Worm (Caenorhabditis elegans) whole organism, late embryonic: Measurements from ENCODE around the gene rpi-1.

Source experiments
- C38D4.7 ChIP-seq: fragments of 200-800 bp; sonication (Bioruptor generic); optimal IDR thresholded peaks from 2 replicates; lab custom pipeline; 2018; ENCODE audit warnings: mild to moderate bottlenecking, missing genetic modification characterization, moderate library complexity, missing compliant biosample characterization
- K02D7.2 ChIP-seq: sonication (generic microtip); optimal IDR thresholded peaks from 2 replicates; lab custom pipeline; 2017; ENCODE audit warnings: mild to moderate bottlenecking, missing genetic modification characterization, missing compliant biosample characterization
- K09A11.1 ChIP-seq: sonication (generic microtip); optimal IDR thresholded peaks from 2 replicates; lab custom pipeline; 2017; ENCODE audit warnings: antibody characterized with exemption, mild to moderate bottlenecking, missing genetic modification characterization, missing compliant biosample characterization; ENCODE audit not compliant: insufficient read depth
- T23F11.4 ChIP-seq: fragments of 200-800 bp; sonication (Bioruptor generic); optimal IDR thresholded peaks from 2 replicates; lab custom pipeline; 2018; ENCODE audit warnings: mild to moderate bottlenecking, missing genetic modification characterization, missing compliant biosample characterization
- ama-1 ChIP-seq: fragments of 150-350 bp; optimal IDR thresholded peaks from 2 replicates; lab custom pipeline; 2014
- ceh-14 ChIP-seq: sonication (generic microtip); optimal IDR thresholded peaks from 2 replicates; lab custom pipeline; 2016; ENCODE audit warnings: missing genotype, missing genetic modification characterization, missing compliant biosample characterization
- ceh-18 ChIP-seq: sonication (generic microtip); optimal IDR thresholded peaks from 2 replicates; lab custom pipeline; 2016; ENCODE audit warnings: missing genetic modification characterization, missing compliant biosample characterization
- ceh-19 ChIP-seq: fragments of 200-800 bp; sonication (Bioruptor generic); optimal IDR thresholded peaks from 2 replicates; lab custom pipeline; 2018; ENCODE audit warnings: mild to moderate bottlenecking, missing genetic modification characterization, missing compliant biosample characterization
- ceh-22 ChIP-seq: sonication (generic microtip); optimal IDR thresholded peaks from 2 replicates; lab custom pipeline; 2017; ENCODE audit warnings: missing biosample characterization, missing genetic modification characterization
- ceh-24 ChIP-seq: sonication (generic microtip); optimal IDR thresholded peaks from 2 replicates; lab custom pipeline; 2016; ENCODE audit warnings: mild to moderate bottlenecking, missing genetic modification characterization, missing compliant biosample characterization
- ceh-30 ChIP-seq: fragments of 150-350 bp; optimal IDR thresholded peaks from 2 replicates; lab custom pipeline; 2014; ENCODE audit warnings: missing biosample characterization, missing genetic modification characterization
- ceh-45 ChIP-seq: fragments of 200-800 bp; sonication (Bioruptor generic); IDR thresholded peaks from 2 replicates; pipeline ENCODE4 v1.3.6; 2022; ENCODE audit warnings: missing genetic modification reagents, missing genetic modification characterization, missing compliant biosample characterization
- ceh-48 ChIP-seq: sonication (generic microtip); optimal IDR thresholded peaks from 2 replicates; lab custom pipeline; 2016; ENCODE audit warnings: missing genetic modification characterization, inconsistent platforms, missing compliant biosample characterization
- dve-1 ChIP-seq: sonication (generic microtip); optimal IDR thresholded peaks from 2 replicates; lab custom pipeline; 2017; ENCODE audit warnings: antibody characterized with exemption, mild to moderate bottlenecking, missing genetic modification characterization, missing compliant biosample characterization
- elt-2 ChIP-seq: sonication (generic microtip); optimal IDR thresholded peaks from 2 replicates; lab custom pipeline; 2016; ENCODE audit warnings: missing genetic modification reagents, missing genetic modification characterization, missing compliant biosample characterization
- elt-4 ChIP-seq: sonication (generic microtip); optimal IDR thresholded peaks from 2 replicates; lab custom pipeline; 2016; ENCODE audit warnings: missing genetic modification characterization, missing compliant biosample characterization
- eyg-1 ChIP-seq: sonication (generic microtip); optimal IDR thresholded peaks from 2 replicates; lab custom pipeline; 2016; ENCODE audit warnings: missing genotype, missing genetic modification characterization, missing compliant biosample characterization
- fax-1 ChIP-seq: sonication (generic microtip); optimal IDR thresholded peaks from 2 replicates; lab custom pipeline; 2016; ENCODE audit warnings: missing genotype, missing genetic modification characterization, missing compliant biosample characterization
- fkh-6 ChIP-seq: sonication (generic microtip); optimal IDR thresholded peaks from 2 replicates; lab custom pipeline; 2016; ENCODE audit warnings: missing genetic modification characterization, missing compliant biosample characterization
- hlh-15 ChIP-seq: sonication (generic microtip); optimal IDR thresholded peaks from 2 replicates; lab custom pipeline; 2016; ENCODE audit warnings: missing genetic modification characterization, missing compliant biosample characterization
- hlh-8 ChIP-seq: sonication (generic microtip); optimal IDR thresholded peaks from 2 replicates; lab custom pipeline; 2016; ENCODE audit warnings: missing genotype, missing genetic modification characterization, missing compliant biosample characterization
- madf-2 ChIP-seq: sonication (generic microtip); optimal IDR thresholded peaks from 2 replicates; lab custom pipeline; 2017; ENCODE audit warnings: missing genetic modification characterization, missing compliant biosample characterization
- mec-3 ChIP-seq: sonication (generic microtip); optimal IDR thresholded peaks from 2 replicates; lab custom pipeline; 2016; ENCODE audit warnings: borderline replicate concordance, missing genetic modification characterization, missing compliant biosample characterization
- nfya-1 ChIP-seq: sonication (generic microtip); optimal IDR thresholded peaks from 2 replicates; lab custom pipeline; 2017; ENCODE audit warnings: missing genetic modification characterization, mild to moderate bottlenecking, missing compliant biosample characterization, antibody characterized with exemption, moderate library complexity
- nhr-11 ChIP-seq: fragments of 150-350 bp; optimal IDR thresholded peaks from 2 replicates; lab custom pipeline; 2014; ENCODE audit warnings: missing biosample characterization, missing genetic modification characterization
- nhr-232 ChIP-seq: sonication (generic microtip); optimal IDR thresholded peaks from 2 replicates; lab custom pipeline; 2016; ENCODE audit warnings: missing genetic modification characterization, missing compliant biosample characterization
- odd-2 ChIP-seq: sonication (generic microtip); optimal IDR thresholded peaks from 2 replicates; lab custom pipeline; 2017; ENCODE audit warnings: antibody characterized with exemption, mild to moderate bottlenecking, missing genetic modification characterization, missing compliant biosample characterization
- pag-3 ChIP-seq: sonication (generic microtip); optimal IDR thresholded peaks from 2 replicates; lab custom pipeline; 2016; ENCODE audit warnings: missing compliant biosample characterization, missing genetic modification characterization, borderline replicate concordance
- pat-9 ChIP-seq: fragments of 200-800 bp; sonication (Bioruptor generic); optimal IDR thresholded peaks from 2 replicates; lab custom pipeline; 2018; ENCODE audit warnings: mild to moderate bottlenecking, missing genetic modification characterization, moderate library complexity, missing compliant biosample characterization
- pha-2 ChIP-seq: sonication (generic microtip); optimal IDR thresholded peaks from 2 replicates; lab custom pipeline; 2017; ENCODE audit warnings: mild to moderate bottlenecking, missing genetic modification characterization, missing compliant biosample characterization
- pros-1 ChIP-seq: fragments of 150-350 bp; optimal IDR thresholded peaks from 2 replicates; lab custom pipeline; 2014; ENCODE audit warnings: missing biosample characterization, missing genetic modification reagents, missing genetic modification characterization
- sdc-2 ChIP-seq: sonication (generic microtip); optimal IDR thresholded peaks from 2 replicates; lab custom pipeline; 2016; ENCODE audit warnings: missing genotype, missing genetic modification characterization, missing compliant biosample characterization
- sox-2 ChIP-seq: fragments of 200-800 bp; sonication (Bioruptor generic); IDR thresholded peaks from 2 replicates; pipeline ENCODE4 v1.3.6; 2022; ENCODE audit warnings: missing genetic modification reagents, missing genetic modification characterization, missing compliant biosample characterization
- tbx-2 ChIP-seq: sonication (generic microtip); optimal IDR thresholded peaks from 2 replicates; lab custom pipeline; 2016; ENCODE audit warnings: missing genetic modification characterization, missing compliant biosample characterization
- tbx-7 ChIP-seq: sonication (generic microtip); optimal IDR thresholded peaks from 2 replicates; lab custom pipeline; 2016; ENCODE audit warnings: missing genotype, missing genetic modification characterization, missing compliant biosample characterization
- unc-3 ChIP-seq, 2 experiments: fragments of 200-800 bp in 1 of 2; sonication (Bioruptor generic) in 1 of 2; sonication (generic microtip) in 1 of 2; conservative IDR thresholded peaks in 1 of 2; optimal IDR thresholded peaks in 1 of 2; 2 replicates each; pipeline versions ENCODE4 v1.3.6 to Lab custom; 2016 to 2022; ENCODE audit warnings: missing compliant biosample characterization in 2 of 2, missing genetic modification characterization in 2 of 2, missing genetic modification reagents in 1 of 2
- unc-42 ChIP-seq: sonication (generic microtip); optimal IDR thresholded peaks from 2 replicates; lab custom pipeline; 2016; ENCODE audit warnings: missing genotype, missing genetic modification characterization, missing compliant biosample characterization
- unc-86 ChIP-seq: sonication (generic microtip); optimal IDR thresholded peaks from 2 replicates; lab custom pipeline; 2016; ENCODE audit warnings: missing genetic modification characterization, missing compliant biosample characterization
- ztf-16 ChIP-seq: sonication (generic microtip); optimal IDR thresholded peaks from 2 replicates; lab custom pipeline; 2017; ENCODE audit warnings: missing genetic modification characterization, missing compliant biosample characterization

Gene rpi-1

ce11 chrII:13968979-13969378, 6.8 kb upstream of the rpi-1 start, which contains the start of gene sre-43:
Gene sre-43 (minus strand): TSS chrII:13969079.
- no peak for TF ChIP-seq ceh-18 (tag; lab: Kevin White, UChicago)
- TF ChIP-seq pha-2 (tag; lab: Kevin White, UChicago): no peak
- TF ChIP-seq unc-3 (GFP tag; conservative IDR thresholded peaks at IDR 0.05; lab: Robert Waterston, UW): no peak
- TF ChIP-seq unc-3 (tag; optimal IDR thresholded peaks at IDR 0.05; lab: Kevin White, UChicago): no peak
- no peak for TF ChIP-seq nhr-11 (tag; lab: Kevin White, UChicago)
- TF ChIP-seq dve-1 (tag; lab: Kevin White, UChicago): no peak
- TF ChIP-seq K02D7.2 (tag; lab: Kevin White, UChicago): no peak
- TF ChIP-seq ceh-22: no peak
- TF ChIP-seq tbx-7 (tag; lab: Kevin White, UChicago): no peak
- TF ChIP-seq fkh-6 (tag; lab: Kevin White, UChicago): no peak
- TF ChIP-seq eyg-1: no peak
- TF ChIP-seq ztf-16 (tag; lab: Kevin White, UChicago): no peak
- TF ChIP-seq unc-86 (tag; lab: Kevin White, UChicago): no peak
- no peak for TF ChIP-seq unc-42 (tag; lab: Kevin White, UChicago)
- TF ChIP-seq, all 69 proteins: peak for 0

- TF ChIP-seq ceh-48 (tag; lab: Kevin White, UChicago) (no peak), ceh-14 (tag; lab: Kevin White, UChicago) (no peak), fax-1 (tag; lab: Kevin White, UChicago) (no peak), dve-1 (tag; lab: Kevin White, UChicago) (no peak), unc-42 (tag; lab: Kevin White, UChicago) (no peak), hlh-8 (tag; lab: Kevin White, UChicago) (no peak), ceh-18 (tag; lab: Kevin White, UChicago) (no peak), tbx-2 (tag; lab: Kevin White, UChicago) (no peak), madf-2 (tag; lab: Kevin White, UChicago) (no peak), hlh-15 (tag; lab: Kevin White, UChicago) (no peak), tbx-7 (tag; lab: Kevin White, UChicago) (no peak), ama-1 (no peak)
These were observed 4.0 kb upstream of the rpi-1 start, which contains the start of gene W07G1.7 for ce11 chrII:13966242-13966641. Gene W07G1.7 (minus strand): TSS chrII:13966342.

- no peak for TF ChIP-seq elt-2 (tag; lab: Kevin White, UChicago)
- TF ChIP-seq nhr-232: no peak
- TF ChIP-seq sdc-2 (tag; lab: Kevin White, UChicago): no peak
- TF ChIP-seq ceh-14 (tag; lab: Kevin White, UChicago): peak; percentile 17
- no peak for TF ChIP-seq dve-1 (tag; lab: Kevin White, UChicago)
These were observed 2.1 kb upstream of the rpi-1 start for ce11 chrII:13964325-13964724.

- no peak for TF ChIP-seq C38D4.7 (GFP tag; lab: Kevin White, UChicago)
- TF ChIP-seq tbx-7 (tag; lab: Kevin White, UChicago): no peak
- no peak for TF ChIP-seq ceh-14 (tag; lab: Kevin White, UChicago)
- TF ChIP-seq nhr-11 (tag; lab: Kevin White, UChicago): no peak
- TF ChIP-seq fkh-6 (tag; lab: Kevin White, UChicago): no peak
- no peak for TF ChIP-seq hlh-15 (tag; lab: Kevin White, UChicago)
- TF ChIP-seq ztf-16 (tag; lab: Kevin White, UChicago): no peak
- TF ChIP-seq sox-2: no peak
- TF ChIP-seq elt-4 (tag; lab: Kevin White, UChicago): no peak
- no peak for TF ChIP-seq ceh-30 (tag; lab: Kevin White, UChicago)
- TF ChIP-seq pag-3: no peak
- TF ChIP-seq elt-2 (tag; lab: Kevin White, UChicago): no peak
- no peak for TF ChIP-seq ceh-45
- TF ChIP-seq K09A11.1 (tag; lab: Kevin White, UChicago): no peak
- TF ChIP-seq T23F11.4 (GFP tag; lab: Kevin White, UChicago): no peak
- TF ChIP-seq eyg-1: no peak
These were observed 652 bp downstream of the rpi-1 start for ce11 chrII:13961567-13961966.

- TF ChIP-seq K02D7.2 (tag; lab: Kevin White, UChicago) (no peak), pat-9 (tag; lab: Kevin White, UChicago) (no peak), odd-2 (tag; lab: Kevin White, UChicago) (no peak), madf-2 (tag; lab: Kevin White, UChicago) (no peak), pros-1 (tag; lab: Kevin White, UChicago) (no peak), mec-3 (no peak), dve-1 (tag; lab: Kevin White, UChicago) (no peak), ceh-24 (no peak), ceh-19 (GFP tag; lab: Kevin White, UChicago) (no peak), nfya-1 (tag; lab: Kevin White, UChicago) (no peak)
- TF ChIP-seq, all 69 proteins: peak for 0
These were observed 3.9 kb downstream of the rpi-1 start for ce11 chrII:13958359-13958758.
